Worm (Caenorhabditis elegans) whole organism, L3 larva: ENCODE data around the gene C09E8.1.

Experiments
- elt-3 ChIP-seq, 3 experiments: fragments of 150-350 bp in 1 of 3; sonication (generic microtip) in 2 of 3; optimal IDR thresholded peaks; 2 replicates in 2 of 3; 4 replicates in 1 of 3; lab custom pipeline; 2014 to 2017; ENCODE audit warnings: missing biosample characterization in 3 of 3, missing genetic modification characterization in 3 of 3
- ztf-4 ChIP-seq: fragments of 150-350 bp; optimal IDR thresholded peaks from 2 replicates; lab custom pipeline; 2014; ENCODE audit warnings: missing biosample characterization, missing genetic modification characterization

DNA sequence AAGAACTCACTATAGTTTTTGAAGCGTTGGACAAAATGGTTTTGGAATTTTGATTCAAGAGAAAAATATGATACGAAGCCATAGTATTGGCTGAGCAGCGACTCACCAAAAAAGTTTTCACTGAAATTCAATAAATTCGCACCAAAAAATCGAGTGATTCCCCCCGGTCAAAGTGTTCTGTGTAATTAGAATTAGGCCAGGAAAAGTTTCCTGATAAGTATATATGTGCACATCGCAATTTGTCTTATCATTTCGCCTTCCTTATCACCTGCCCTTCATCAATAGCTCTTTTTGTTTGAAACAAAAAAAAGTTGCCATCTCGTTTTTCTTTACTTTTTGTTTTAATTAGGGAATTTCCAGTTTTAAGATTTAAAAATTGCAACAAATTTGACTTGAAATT, 34.6 kb upstream of the C09E8.1 start:
- TF ChIP-seq ztf-4 (tag; lab: Kevin White, UChicago) = no peak
- no peak for TF ChIP-seq elt-3 (tag; optimal IDR thresholded peaks at IDR 0.05; lab: Kevin White, UChicago)
